Worm (Caenorhabditis elegans): ENCODE data around the gene srd-21.

srd-21 gene

ce11 chrV:16629600-16629999 lies at the start of gene srd-21:
Gene srd-21, plus strand, starts transcription at chrV:16629900.
- TF ChIP-seq nhr-67 (tag; optimal IDR thresholded peaks at IDR 0.05) (no peak), ama-1 (optimal IDR thresholded peaks at IDR 0.05) (no peak), eor-1 (tag; optimal IDR thresholded peaks at IDR 0.05) (no peak), ztf-4 (tag; optimal IDR thresholded peaks at IDR 0.05) (no peak), ceh-9 (tag; optimal IDR thresholded peaks at IDR 0.05) (no peak), nhr-25 (tag; optimal IDR thresholded peaks at IDR 0.05) (no peak), tbx-2 (tag; optimal IDR thresholded peaks at IDR 0.05) (no peak)

- no peak for TF ChIP-seq ama-1 (optimal IDR thresholded peaks at IDR 0.05)
- TF ChIP-seq R02D3.7 (tag; optimal IDR thresholded peaks at IDR 0.05): no peak
- TF ChIP-seq sea-2 (GFP tag; optimal IDR thresholded peaks at IDR 0.05): no peak
- TF ChIP-seq nhr-77 (tag; optimal IDR thresholded peaks at IDR 0.05): no peak
- no peak for TF ChIP-seq unc-39 (tag; optimal IDR thresholded peaks at IDR 0.05)
- TF ChIP-seq hmg-11 (tag; optimal IDR thresholded peaks at IDR 0.05): no peak
These were observed 49.3 kb upstream of the srd-21 start, which contains the start of gene nhr-271 for ce11 chrV:16580424-16580823. Gene nhr-271, minus strand, starts transcription at chrV:16580524.

- TF ChIP-seq skn-1 (tag; optimal IDR thresholded peaks at IDR 0.05) (no peak), fkh-2 (tag; optimal IDR thresholded peaks at IDR 0.05) (no peak), mml-1 (tag; optimal IDR thresholded peaks at IDR 0.05) (no peak), ceh-82 (tag; optimal IDR thresholded peaks at IDR 0.05) (no peak), nhr-76 (tag; optimal IDR thresholded peaks at IDR 0.05) (no peak), fkh-10 (GFP tag; optimal IDR thresholded peaks at IDR 0.05) (no peak), elt-2 (tag; optimal IDR thresholded peaks at IDR 0.05) (no peak), mdl-1 (tag; optimal IDR thresholded peaks at IDR 0.05) (no peak), ama-1 (optimal IDR thresholded peaks at IDR 0.05) (no peak), nhr-237 (tag; optimal IDR thresholded peaks at IDR 0.05) (no peak)
These were observed 48.6 kb upstream of the srd-21 start for ce11 chrV:16581061-16581460.

- no peak for TF ChIP-seq nhr-11 (tag; optimal IDR thresholded peaks at IDR 0.05)
- no peak for TF ChIP-seq lin-39 (tag; optimal IDR thresholded peaks at IDR 0.05)
- no peak for TF ChIP-seq nhr-12 (tag; optimal IDR thresholded peaks at IDR 0.05)
- TF ChIP-seq ztf-4 (tag; optimal IDR thresholded peaks at IDR 0.05): no peak
- TF ChIP-seq nhr-25 (tag; optimal IDR thresholded peaks at IDR 0.05): no peak
- no peak for TF ChIP-seq daf-12 (tag; optimal IDR thresholded peaks at IDR 0.05)
- TF ChIP-seq aly-2 (tag; optimal IDR thresholded peaks at IDR 0.05): no peak
- TF ChIP-seq ceh-16 (tag; optimal IDR thresholded peaks at IDR 0.05): no peak
- TF ChIP-seq elt-1 (tag; optimal IDR thresholded peaks at IDR 0.05): no peak
- no peak for TF ChIP-seq nhr-67 (tag; optimal IDR thresholded peaks at IDR 0.05)
- TF ChIP-seq zag-1 (tag; optimal IDR thresholded peaks at IDR 0.05): no peak
These were observed 46.7 kb upstream of the srd-21 start, which contains the start of gene str-150 for ce11 chrV:16582973-16583372. Gene str-150, plus strand, starts transcription at chrV:16583273.

- TF ChIP-seq ztf-11 (tag; optimal IDR thresholded peaks at IDR 0.05) (no peak), mml-1 (tag; optimal IDR thresholded peaks at IDR 0.05) (no peak), egl-27 (tag; optimal IDR thresholded peaks at IDR 0.05) (no peak), sea-2 (GFP tag; optimal IDR thresholded peaks at IDR 0.05) (no peak), nhr-77 (tag; optimal IDR thresholded peaks at IDR 0.05) (no peak), lin-15B (tag; optimal IDR thresholded peaks at IDR 0.05) (no peak), tbx-2 (tag; optimal IDR thresholded peaks at IDR 0.05) (no peak), R02D3.7 (tag; optimal IDR thresholded peaks at IDR 0.05) (no peak), ceh-16 (tag; optimal IDR thresholded peaks at IDR 0.05) (no peak), nhr-76 (tag; optimal IDR thresholded peaks at IDR 0.05) (no peak), jun-1 (tag; optimal IDR thresholded peaks at IDR 0.05) (no peak), nhr-12 (tag; optimal IDR thresholded peaks at IDR 0.05) (no peak), lsy-12 (tag; optimal IDR thresholded peaks at IDR 0.05) (no peak)
These were observed 41.3 kb upstream of the srd-21 start, which contains the start of gene srw-73 for ce11 chrV:16588428-16588827. Gene srw-73, minus strand, starts transcription at chrV:16588528.

- TF ChIP-seq ceh-16 (tag; optimal IDR thresholded peaks at IDR 0.05): no peak
- TF ChIP-seq snpc-4 (tag; optimal IDR thresholded peaks at IDR 0.05): no peak
- no peak for TF ChIP-seq jun-1 (tag; optimal IDR thresholded peaks at IDR 0.05)
- TF ChIP-seq ceh-82 (tag; optimal IDR thresholded peaks at IDR 0.05): no peak
These were observed 40.2 kb upstream of the srd-21 start for ce11 chrV:16589488-16589887.

Measured in whole organism, L3 larva.